Worm (Caenorhabditis elegans) whole organism, L4 larva: ENCODE data around the gene twk-12.
A peak's percentile ranks its signal among the peaks of the same experiment; 100 is the strongest.

ENCODE experiments used
- F10B5.3 ChIP-seq: sonication (generic microtip); optimal IDR thresholded peaks from 2 replicates; lab custom pipeline; 2016; ENCODE audit warnings: mild to moderate bottlenecking, missing genetic modification characterization, missing compliant biosample characterization
- F37D6.2 ChIP-seq: sonication (generic microtip); optimal IDR thresholded peaks from 2 replicates; lab custom pipeline; 2016; ENCODE audit warnings: mild to moderate bottlenecking, missing genetic modification characterization, missing compliant biosample characterization
- T20F7.1 ChIP-seq: fragments of 200-800 bp; sonication (Bioruptor generic); optimal IDR thresholded peaks from 2 replicates; lab custom pipeline; 2018; ENCODE audit warnings: mild to moderate bottlenecking, missing genetic modification characterization, missing compliant biosample characterization
- T26A8.4 ChIP-seq: fragments of 200-800 bp; sonication (Bioruptor generic); IDR thresholded peaks from 2 replicates; pipeline ENCODE4 v1.3.6; 2022; ENCODE audit warnings: missing genetic modification characterization, missing compliant biosample characterization
- Y105C5A.15 ChIP-seq: fragments of 200-800 bp; sonication (Bioruptor generic); IDR thresholded peaks from 2 replicates; pipeline ENCODE4 v1.3.6; 2022; ENCODE audit warnings: missing genetic modification characterization, missing compliant biosample characterization
- Y5F2A.4 ChIP-seq: fragments of 200-800 bp; sonication (Bioruptor generic); optimal IDR thresholded peaks from 2 replicates; lab custom pipeline; 2018; ENCODE audit warnings: mild to moderate bottlenecking, missing genetic modification characterization, missing compliant biosample characterization
- ZK546.5 ChIP-seq, 2 experiments: sonication (generic microtip); optimal IDR thresholded peaks; 2 replicates each; lab custom pipeline; 2017; ENCODE audit warnings: missing biosample characterization in 2 of 2, missing genetic modification characterization in 2 of 2
- aha-1 ChIP-seq: fragments of 150-350 bp; peaks from one replicate; lab custom pipeline; 2014; ENCODE audit warnings: missing biosample characterization, missing genetic modification characterization
- aly-2 ChIP-seq: sonication (generic microtip); optimal IDR thresholded peaks from 2 replicates; lab custom pipeline; 2018; ENCODE audit warnings: missing biosample characterization, missing genetic modification characterization
- ama-1 ChIP-seq: fragments of 150-350 bp; optimal IDR thresholded peaks from 2 replicates; lab custom pipeline; 2014; ENCODE audit warnings: inconsistent platforms, mixed read lengths
- ceh-44 ChIP-seq: fragments of 200-800 bp; sonication (Bioruptor generic); IDR thresholded peaks from 2 replicates; pipeline ENCODE4 v1.3.6; 2022; ENCODE audit warnings: missing genetic modification reagents, missing genetic modification characterization, missing compliant biosample characterization
- ceh-62 ChIP-seq: sonication (generic microtip); optimal IDR thresholded peaks from 2 replicates; lab custom pipeline; 2017; ENCODE audit warnings: missing biosample characterization, missing genetic modification characterization
- daf-16 ChIP-seq, 3 experiments: sonication (generic microtip); optimal IDR thresholded peaks; 2 replicates each; lab custom pipeline; 2016 to 2017; ENCODE audit warnings: missing genetic modification characterization in 3 of 3, missing genetic modification reagents in 3 of 3, mild to moderate bottlenecking in 2 of 3, missing compliant biosample characterization in 2 of 3, missing biosample characterization in 1 of 3, moderate library complexity in 1 of 3
- daf-8 ChIP-seq: fragments of 200-800 bp; sonication (Bioruptor generic); IDR thresholded peaks from 2 replicates; pipeline ENCODE4 v1.3.6; 2022; ENCODE audit warnings: missing genetic modification characterization, missing compliant biosample characterization
- dmd-6 ChIP-seq: fragments of 200-800 bp; sonication (Bioruptor generic); IDR thresholded peaks from 2 replicates; pipeline ENCODE4 v1.3.6; 2022; ENCODE audit warnings: missing genetic modification reagents, missing genetic modification characterization, missing compliant biosample characterization
- duxl-1 ChIP-seq: sonication (generic microtip); optimal IDR thresholded peaks from 2 replicates; lab custom pipeline; 2016; ENCODE audit warnings: mild to moderate bottlenecking, missing genetic modification characterization, moderate library complexity, missing compliant biosample characterization; ENCODE audit not compliant: poor library complexity
- dve-1 ChIP-seq: sonication (generic microtip); optimal IDR thresholded peaks from 2 replicates; lab custom pipeline; 2017; ENCODE audit warnings: antibody characterized with exemption, mild to moderate bottlenecking, missing genetic modification characterization, missing compliant biosample characterization; ENCODE audit not compliant: insufficient read depth
- fkh-10 ChIP-seq: fragments of 150-350 bp; optimal IDR thresholded peaks from 2 replicates; lab custom pipeline; 2014; ENCODE audit warnings: missing biosample characterization, missing genetic modification reagents, missing genetic modification characterization
- fos-1 ChIP-seq: fragments of 150-350 bp; optimal IDR thresholded peaks from 2 replicates; lab custom pipeline; 2014; ENCODE audit warnings: missing biosample characterization, missing genetic modification characterization
- hlh-30 ChIP-seq: sonication (generic microtip); optimal IDR thresholded peaks from 2 replicates; lab custom pipeline; 2017; ENCODE audit warnings: antibody characterized with exemption, mild to moderate bottlenecking, missing genetic modification characterization, missing compliant biosample characterization; ENCODE audit not compliant: insufficient read depth
- lin-15B ChIP-seq: fragments of 150-350 bp; sonication (generic microtip); optimal IDR thresholded peaks from 3 replicates; lab custom pipeline; 2014; ENCODE audit warnings: missing biosample characterization, missing genetic modification characterization
- lin-38 ChIP-seq: fragments of 200-800 bp; sonication (Bioruptor generic); IDR thresholded peaks from 2 replicates; pipeline ENCODE4 v1.3.6; 2022; ENCODE audit warnings: missing genetic modification reagents, missing genetic modification characterization, missing compliant biosample characterization
- lin-39 ChIP-seq: fragments of 150-350 bp; optimal IDR thresholded peaks from 2 replicates; lab custom pipeline; 2014; ENCODE audit warnings: missing biosample characterization, missing genetic modification reagents, missing genetic modification characterization
- madf-9 ChIP-seq: fragments of 200-800 bp; sonication (Bioruptor generic); conservative IDR thresholded peaks from 2 replicates; pipeline ENCODE4 v1.3.6; 2022; ENCODE audit warnings: missing genetic modification reagents, missing genetic modification characterization, missing compliant biosample characterization
- mdl-1 ChIP-seq, 2 experiments: fragments of 150-350 bp in 1 of 2; sonication (generic microtip) in 1 of 2; optimal IDR thresholded peaks; 2 replicates each; lab custom pipeline; 2014 to 2017; ENCODE audit warnings: missing biosample characterization in 2 of 2, missing genetic modification characterization in 2 of 2
- mdt-29 ChIP-seq: fragments of 200-800 bp; sonication (Bioruptor generic); IDR thresholded peaks from 2 replicates; pipeline ENCODE4 v1.3.6; 2022; ENCODE audit warnings: missing genetic modification reagents, missing genetic modification characterization, missing compliant biosample characterization
- mes-2 ChIP-seq: sonication (generic microtip); optimal IDR thresholded peaks from 2 replicates; lab custom pipeline; 2016; ENCODE audit warnings: missing genotype, mild to moderate bottlenecking, missing genetic modification characterization, missing compliant biosample characterization; ENCODE audit not compliant: poor library complexity, severe bottlenecking
- mxl-3 ChIP-seq: fragments of 200-800 bp; sonication (Bioruptor generic); optimal IDR thresholded peaks from 2 replicates; lab custom pipeline; 2018; ENCODE audit warnings: mild to moderate bottlenecking, missing genetic modification characterization, missing compliant biosample characterization
- nhr-102 ChIP-seq: sonication (generic microtip); optimal IDR thresholded peaks from 2 replicates; lab custom pipeline; 2016; ENCODE audit warnings: mild to moderate bottlenecking, missing genetic modification characterization, moderate library complexity, missing compliant biosample characterization
- nhr-111 ChIP-seq: fragments of 200-800 bp; sonication (Bioruptor generic); optimal IDR thresholded peaks from 2 replicates; lab custom pipeline; 2018; ENCODE audit warnings: mild to moderate bottlenecking, missing genetic modification characterization, missing compliant biosample characterization
- nhr-42 ChIP-seq: fragments of 200-800 bp; sonication (Bioruptor generic); IDR thresholded peaks from 2 replicates; pipeline ENCODE4 v1.3.6; 2022; ENCODE audit warnings: missing genetic modification characterization, missing compliant biosample characterization
- nhr-6 ChIP-seq: fragments of 150-350 bp; optimal IDR thresholded peaks from 2 replicates; lab custom pipeline; 2014; ENCODE audit warnings: missing biosample characterization, missing genetic modification characterization
- nhr-76 ChIP-seq: fragments of 150-350 bp; optimal IDR thresholded peaks from 2 replicates; lab custom pipeline; 2014; ENCODE audit warnings: missing biosample characterization, missing genetic modification characterization
- rbr-2 ChIP-seq: sonication (generic microtip); optimal IDR thresholded peaks from 2 replicates; lab custom pipeline; 2016; ENCODE audit warnings: missing genotype, missing genetic modification characterization, missing compliant biosample characterization
- saeg-2 ChIP-seq: fragments of 200-800 bp; sonication (Bioruptor generic); IDR thresholded peaks from 2 replicates; pipeline ENCODE4 v1.3.6; 2022; ENCODE audit warnings: missing genetic modification reagents, missing genetic modification characterization, missing compliant biosample characterization
- snpc-1.2 ChIP-seq: fragments of 200-800 bp; sonication (Bioruptor generic); IDR thresholded peaks from 2 replicates; pipeline ENCODE4 v1.3.6; 2022; ENCODE audit warnings: missing genetic modification reagents, missing genetic modification characterization, missing compliant biosample characterization
- snpc-4 ChIP-seq: fragments of 150-350 bp; optimal IDR thresholded peaks from 2 replicates; lab custom pipeline; 2014; ENCODE audit warnings: missing biosample characterization, missing genetic modification characterization
- unc-62 ChIP-seq, 3 experiments: fragments of 150-350 bp in 1 of 3; sonication (generic microtip); optimal IDR thresholded peaks in 2 of 3; peaks in 1 of 3; 1 replicate in 1 of 3; 2 replicates in 2 of 3; lab custom pipeline; 2014 to 2017; ENCODE audit warnings: missing biosample characterization in 3 of 3, missing genetic modification characterization in 3 of 3, missing genetic modification reagents in 3 of 3, missing genotype in 1 of 3
- zag-1 ChIP-seq: fragments of 150-350 bp; optimal IDR thresholded peaks from 2 replicates; lab custom pipeline; 2014; ENCODE audit warnings: missing biosample characterization, missing genetic modification characterization
- ztf-7 ChIP-seq: fragments of 150-350 bp; optimal IDR thresholded peaks from 2 replicates; lab custom pipeline; 2014; ENCODE audit warnings: missing biosample characterization, missing genetic modification characterization

Gene twk-12

ce11 chrV:10640977-10641376 lies 26.4 kb upstream of the twk-12 start:
- TF ChIP-seq fkh-10 (GFP tag; lab: Kevin White, UChicago) (peak; percentile 29), F10B5.3 (tag; lab: Kevin White, UChicago) (no peak), unc-62 (GFP tag; optimal IDR thresholded peaks at IDR 0.05 in 1 of 2; lab: Kevin White, UChicago) (peak in 1 of 2 experiments; percentile 51), unc-62 (tag; optimal IDR thresholded peaks at IDR 0.05; lab: Kevin White, UChicago) (no peak), ama-1 (lab: Kevin White, UChicago) (no peak), aha-1 (tag; lab: Kevin White, UChicago) (peak; percentile 73)

- no peak for TF ChIP-seq daf-8 (GFP tag; lab: Robert Waterston, UW)
- no peak for TF ChIP-seq mxl-3
- no peak for TF ChIP-seq Y5F2A.4
- TF ChIP-seq madf-9 (GFP tag; lab: Robert Waterston, UW): no peak
- no peak for TF ChIP-seq snpc-1.2 (GFP tag; lab: Robert Waterston, UW)
- no peak for TF ChIP-seq F37D6.2 (tag; lab: Kevin White, UChicago)
- TF ChIP-seq dmd-6 (GFP tag; lab: Robert Waterston, UW): no peak
- TF ChIP-seq saeg-2: no peak
- no peak for TF ChIP-seq ama-1 (lab: Kevin White, UChicago)
- TF ChIP-seq lin-38 (GFP tag; lab: Robert Waterston, UW): no peak
- TF ChIP-seq lin-39 (tag; lab: Kevin White, UChicago): no peak
- no peak for TF ChIP-seq mdl-1 (tag; optimal IDR thresholded peaks at IDR 0.05; lab: Kevin White, UChicago)
- no peak for TF ChIP-seq duxl-1
- no peak for TF ChIP-seq T20F7.1
- no peak for TF ChIP-seq nhr-102 (tag; lab: Kevin White, UChicago)
- TF ChIP-seq mes-2 (tag; lab: Kevin White, UChicago): no peak
- no peak for TF ChIP-seq snpc-4 (tag; lab: Kevin White, UChicago)
- no peak for TF ChIP-seq aly-2
- TF ChIP-seq T26A8.4 (GFP tag; lab: Robert Waterston, UW): no peak
These were observed 20.3 kb upstream of the twk-12 start, which contains the start of the genes C32C4.3 and C32C4.16 for ce11 chrV:10647043-10647611. C32C4.3 (minus strand) TSS chrV:10647143. C32C4.16 (plus strand) TSS chrV:10647561.

ce11 chrV:10648146-10648545 lies 19.2 kb upstream of the twk-12 start, which contains the start of gene aqp-6:
aqp-6 (plus strand) TSS chrV:10648446.
- TF ChIP-seq lin-15B (tag; lab: Kevin White, UChicago) (no peak), nhr-42 (GFP tag; lab: Robert Waterston, UW) (no peak)

- TF ChIP-seq nhr-6 (tag; lab: Kevin White, UChicago) (no peak), ZK546.5 (tag; optimal IDR thresholded peaks at IDR 0.05; lab: Kevin White, UChicago) (no peak), rbr-2 (tag; lab: Kevin White, UChicago) (no peak), ceh-44 (GFP tag; lab: Robert Waterston, UW) (no peak), fos-1 (no peak), Y105C5A.15 (GFP tag; lab: Robert Waterston, UW) (no peak), ceh-62 (tag; lab: Kevin White, UChicago) (no peak), hlh-30 (tag; lab: Kevin White, UChicago) (no peak), nhr-111 (GFP tag; lab: Kevin White, UChicago) (no peak), mdt-29 (GFP tag; lab: Robert Waterston, UW) (no peak), nhr-76 (tag; lab: Kevin White, UChicago) (no peak), snpc-4 (tag; lab: Kevin White, UChicago) (no peak), ztf-7 (no peak), daf-8 (GFP tag; lab: Robert Waterston, UW) (no peak), dve-1 (no peak), zag-1 (tag; lab: Kevin White, UChicago) (no peak), daf-16 (GFP tag; optimal IDR thresholded peaks at IDR 0.05; lab: Kevin White, UChicago) (no peak), daf-16 (tag; optimal IDR thresholded peaks at IDR 0.05; lab: Kevin White, UChicago) (no peak)
- TF ChIP-seq, all 104 proteins: peak for 0
These were observed 13.2 kb upstream of the twk-12 start, which contains the start of gene ugt-35 for ce11 chrV:10654165-10654564. ugt-35 (minus strand) TSS chrV:10654265.
